Worm (Caenorhabditis elegans) whole organism, midembryonic: Measurements from ENCODE around the gene fbxa-12.

Source experiments
- T22C8.4 ChIP-seq: fragments of 200-800 bp; sonication (Bioruptor generic); IDR thresholded peaks from 2 replicates; pipeline ENCODE4 v1.3.6; 2022; ENCODE audit warnings: missing genetic modification characterization, missing compliant biosample characterization
- cog-1 ChIP-seq: sonication (generic microtip); optimal IDR thresholded peaks from 2 replicates; lab custom pipeline; 2016; ENCODE audit warnings: missing genetic modification characterization, missing compliant biosample characterization
- flt-1 ChIP-seq: fragments of 200-800 bp; sonication (Bioruptor generic); IDR thresholded peaks from 2 replicates; pipeline ENCODE4 v1.3.6; 2022; ENCODE audit warnings: missing genetic modification characterization, missing compliant biosample characterization
- klf-2 ChIP-seq: fragments of 200-800 bp; sonication (Bioruptor generic); conservative IDR thresholded peaks from 2 replicates; pipeline ENCODE4 v1.3.6; 2022; ENCODE audit warnings: missing genetic modification reagents, missing genetic modification characterization, missing compliant biosample characterization
- med-1 ChIP-seq: sonication (generic microtip); optimal IDR thresholded peaks from 2 replicates; lab custom pipeline; 2017; ENCODE audit warnings: missing genetic modification characterization, mild to moderate bottlenecking, missing compliant biosample characterization, antibody characterized with exemption, missing genetic modification reagents; ENCODE audit not compliant: insufficient read depth
- ref-1 ChIP-seq: fragments of 200-800 bp; sonication (Bioruptor generic); conservative IDR thresholded peaks from 2 replicates; pipeline ENCODE4 v1.3.6; 2022; ENCODE audit warnings: missing genetic modification reagents, missing genetic modification characterization, missing compliant biosample characterization
- tab-1 ChIP-seq: fragments of 200-800 bp; sonication (Bioruptor generic); IDR thresholded peaks from 2 replicates; pipeline ENCODE4 v1.3.6; 2022; ENCODE audit warnings: missing genetic modification characterization, missing compliant biosample characterization
- ztf-23 ChIP-seq: fragments of 200-800 bp; sonication (Bioruptor generic); IDR thresholded peaks from 2 replicates; pipeline ENCODE4 v1.3.6; 2022; ENCODE audit warnings: missing genetic modification reagents, missing genetic modification characterization, missing compliant biosample characterization
- ztf-29 ChIP-seq: fragments of 200-800 bp; sonication (Bioruptor generic); IDR thresholded peaks from 2 replicates; pipeline ENCODE4 v1.3.6; 2022; ENCODE audit warnings: missing genetic modification reagents, missing genetic modification characterization, missing compliant biosample characterization

Gene fbxa-12

ce11 chrIII:2219408-2219807 lies at the start of gene fbxa-12:
Gene fbxa-12 (plus strand): TSS chrIII:2219708.
- TF ChIP-seq flt-1 (GFP tag; lab: Robert Waterston, UW) (no peak), cog-1 (tag; lab: Kevin White, UChicago) (no peak), tab-1 (GFP tag; lab: Robert Waterston, UW) (no peak), T22C8.4 (GFP tag; lab: Robert Waterston, UW) (no peak), ref-1 (GFP tag; lab: Robert Waterston, UW) (no peak), med-1 (no peak), ztf-23 (GFP tag; lab: Robert Waterston, UW) (no peak), klf-2 (GFP tag; lab: Robert Waterston, UW) (no peak), ztf-29 (GFP tag; lab: Robert Waterston, UW) (no peak)

ce11 chrIII:2170556-2170955 lies 49.0 kb upstream of the fbxa-12 start:
- TF ChIP-seq ztf-23 (GFP tag; lab: Robert Waterston, UW) (no peak), med-1 (no peak), flt-1 (GFP tag; lab: Robert Waterston, UW) (no peak), ztf-29 (GFP tag; lab: Robert Waterston, UW) (no peak), cog-1 (tag; lab: Kevin White, UChicago) (no peak)

- TF ChIP-seq ztf-23 (GFP tag; lab: Robert Waterston, UW) (no peak), ztf-29 (GFP tag; lab: Robert Waterston, UW) (no peak), tab-1 (GFP tag; lab: Robert Waterston, UW) (no peak), med-1 (no peak), T22C8.4 (GFP tag; lab: Robert Waterston, UW) (no peak), cog-1 (tag; lab: Kevin White, UChicago) (peak; percentile 57), ref-1 (GFP tag; lab: Robert Waterston, UW) (no peak), flt-1 (GFP tag; lab: Robert Waterston, UW) (peak; percentile 59; the same call in 1 of the 2 replicates), klf-2 (GFP tag; lab: Robert Waterston, UW) (no peak)
Observed at ce11 chrIII:2171892-2172591, 47.5 kb upstream of the fbxa-12 start.

ce11 chrIII:2197706-2198105 lies 21.8 kb upstream of the fbxa-12 start, which contains the start of gene C39B5.6:
Gene C39B5.6 (plus strand): TSS chrIII:2198006.
- 0 out of 2 replicates have a peak, but pooled peaks have one; percentile 23 for TF ChIP-seq T22C8.4 (GFP tag; lab: Robert Waterston, UW)
- no peak for TF ChIP-seq flt-1 (GFP tag; lab: Robert Waterston, UW)
- no peak for TF ChIP-seq ztf-23 (GFP tag; lab: Robert Waterston, UW)

- TF ChIP-seq tab-1 (GFP tag; lab: Robert Waterston, UW) (no peak), ztf-23 (GFP tag; lab: Robert Waterston, UW) (no peak), cog-1 (tag; lab: Kevin White, UChicago) (no peak), T22C8.4 (GFP tag; lab: Robert Waterston, UW) (peak; percentile 66)
Observed at ce11 chrIII:2205155-2205554, 14.4 kb upstream of the fbxa-12 start.

- TF ChIP-seq ztf-23 (GFP tag; lab: Robert Waterston, UW), result no peak
- no peak for TF ChIP-seq flt-1 (GFP tag; lab: Robert Waterston, UW)
- no peak for TF ChIP-seq tab-1 (GFP tag; lab: Robert Waterston, UW)
- no peak for TF ChIP-seq cog-1 (tag; lab: Kevin White, UChicago)
Observed at ce11 chrIII:2207864-2208263, 11.6 kb upstream of the fbxa-12 start, which contains the start of gene C39B5.5. Gene C39B5.5 (plus strand): TSS chrIII:2208164.

- no peak for TF ChIP-seq cog-1 (tag; lab: Kevin White, UChicago)
Observed at ce11 chrIII:2210601-2211000, 8.9 kb upstream of the fbxa-12 start.

ce11 chrIII:2211120-2211519 lies 8.4 kb upstream of the fbxa-12 start, which contains the start of gene C39B5.14:
Gene C39B5.14 (plus strand): TSS chrIII:2211420.
- no peak for TF ChIP-seq ztf-29 (GFP tag; lab: Robert Waterston, UW)
- no peak for TF ChIP-seq tab-1 (GFP tag; lab: Robert Waterston, UW)
- no peak for TF ChIP-seq ztf-23 (GFP tag; lab: Robert Waterston, UW)
- no peak for TF ChIP-seq klf-2 (GFP tag; lab: Robert Waterston, UW)
- no peak for TF ChIP-seq T22C8.4 (GFP tag; lab: Robert Waterston, UW)
- no peak for TF ChIP-seq flt-1 (GFP tag; lab: Robert Waterston, UW)
- no peak for TF ChIP-seq cog-1 (tag; lab: Kevin White, UChicago)
- TF ChIP-seq ref-1 (GFP tag; lab: Robert Waterston, UW), result no peak
- no peak for TF ChIP-seq med-1

ce11 chrIII:2212343-2212742 lies 7.2 kb upstream of the fbxa-12 start:
- TF ChIP-seq klf-2 (GFP tag; lab: Robert Waterston, UW), result no peak
- no peak for TF ChIP-seq flt-1 (GFP tag; lab: Robert Waterston, UW)

ce11 chrIII:2223932-2224331 lies 4.4 kb downstream of the fbxa-12 start, which contains the start of gene srd-65:
Gene srd-65 (minus strand): TSS chrIII:2224032.
- TF ChIP-seq cog-1 (tag; lab: Kevin White, UChicago) (no peak), ztf-29 (GFP tag; lab: Robert Waterston, UW) (no peak), ztf-23 (GFP tag; lab: Robert Waterston, UW) (no peak), ref-1 (GFP tag; lab: Robert Waterston, UW) (no peak), flt-1 (GFP tag; lab: Robert Waterston, UW) (no peak), med-1 (no peak), T22C8.4 (GFP tag; lab: Robert Waterston, UW) (no peak), klf-2 (GFP tag; lab: Robert Waterston, UW) (no peak), tab-1 (GFP tag; lab: Robert Waterston, UW) (no peak)
